Worm (Caenorhabditis elegans) whole organism, late embryonic: Measurements from ENCODE around the gene snx-6.

ENCODE experiments used
- C08G9.2 ChIP-seq: sonication (generic microtip); optimal IDR thresholded peaks from 2 replicates; lab custom pipeline; 2016; ENCODE audit warnings: mild to moderate bottlenecking, missing genetic modification characterization, moderate library complexity, missing compliant biosample characterization
- Y22D7AL.16 ChIP-seq: sonication (generic microtip); optimal IDR thresholded peaks from 2 replicates; lab custom pipeline; 2016; ENCODE audit warnings: missing genetic modification characterization, missing compliant biosample characterization
- ama-1 ChIP-seq: fragments of 150-350 bp; optimal IDR thresholded peaks from 2 replicates; lab custom pipeline; 2014
- ceh-19 ChIP-seq: fragments of 200-800 bp; sonication (Bioruptor generic); optimal IDR thresholded peaks from 2 replicates; lab custom pipeline; 2018; ENCODE audit warnings: mild to moderate bottlenecking, missing genetic modification characterization, missing compliant biosample characterization
- ceh-2 ChIP-seq: sonication (generic microtip); optimal IDR thresholded peaks from 2 replicates; lab custom pipeline; 2016; ENCODE audit warnings: missing genotype, missing genetic modification characterization, missing compliant biosample characterization
- ceh-34 ChIP-seq: sonication (generic microtip); optimal IDR thresholded peaks from 2 replicates; lab custom pipeline; 2016; ENCODE audit warnings: mild to moderate bottlenecking, missing genetic modification characterization, missing compliant biosample characterization
- ceh-45 ChIP-seq: fragments of 200-800 bp; sonication (Bioruptor generic); IDR thresholded peaks from 2 replicates; pipeline ENCODE4 v1.3.6; 2022; ENCODE audit warnings: missing genetic modification reagents, missing genetic modification characterization, missing compliant biosample characterization
- ceh-48 ChIP-seq: sonication (generic microtip); optimal IDR thresholded peaks from 2 replicates; lab custom pipeline; 2016; ENCODE audit warnings: missing genetic modification characterization, inconsistent platforms, missing compliant biosample characterization
- ceh-6 ChIP-seq: fragments of 200-800 bp; sonication (Bioruptor generic); optimal IDR thresholded peaks from 2 replicates; lab custom pipeline; 2018; ENCODE audit warnings: mild to moderate bottlenecking, missing genetic modification characterization, missing compliant biosample characterization
- che-1 ChIP-seq: sonication (generic microtip); optimal IDR thresholded peaks from 2 replicates; lab custom pipeline; 2016; ENCODE audit warnings: mild to moderate bottlenecking, missing genetic modification characterization, missing compliant biosample characterization
- hlh-30 ChIP-seq: sonication (generic microtip); optimal IDR thresholded peaks from 2 replicates; lab custom pipeline; 2017; ENCODE audit warnings: antibody characterized with exemption, missing genetic modification characterization, missing compliant biosample characterization; ENCODE audit not compliant: insufficient read depth
- hlh-8 ChIP-seq: sonication (generic microtip); optimal IDR thresholded peaks from 2 replicates; lab custom pipeline; 2016; ENCODE audit warnings: missing genotype, missing genetic modification characterization, missing compliant biosample characterization
- madf-2 ChIP-seq: sonication (generic microtip); optimal IDR thresholded peaks from 2 replicates; lab custom pipeline; 2017; ENCODE audit warnings: missing genetic modification characterization, missing compliant biosample characterization
- nfya-1 ChIP-seq: sonication (generic microtip); optimal IDR thresholded peaks from 2 replicates; lab custom pipeline; 2017; ENCODE audit warnings: missing genetic modification characterization, mild to moderate bottlenecking, missing compliant biosample characterization, antibody characterized with exemption, moderate library complexity
- pat-9 ChIP-seq: fragments of 200-800 bp; sonication (Bioruptor generic); optimal IDR thresholded peaks from 2 replicates; lab custom pipeline; 2018; ENCODE audit warnings: mild to moderate bottlenecking, missing genetic modification characterization, moderate library complexity, missing compliant biosample characterization
- pax-1 ChIP-seq: fragments of 150-350 bp; optimal IDR thresholded peaks from 2 replicates; lab custom pipeline; 2014; ENCODE audit warnings: missing biosample characterization, missing genetic modification characterization
- ref-2 ChIP-seq: sonication (generic microtip); optimal IDR thresholded peaks from 2 replicates; lab custom pipeline; 2016; ENCODE audit warnings: missing genetic modification characterization, missing compliant biosample characterization
- rnt-1 ChIP-seq: sonication (generic microtip); optimal IDR thresholded peaks from 2 replicates; lab custom pipeline; 2016; ENCODE audit warnings: missing genetic modification characterization, missing compliant biosample characterization
- sox-4 ChIP-seq: sonication (generic microtip); optimal IDR thresholded peaks from 2 replicates; lab custom pipeline; 2017; ENCODE audit warnings: mild to moderate bottlenecking, missing genetic modification characterization, inconsistent platforms, missing compliant biosample characterization
- syd-9 ChIP-seq: sonication (generic microtip); optimal IDR thresholded peaks from 2 replicates; lab custom pipeline; 2016; ENCODE audit warnings: mild to moderate bottlenecking, missing genetic modification characterization, moderate library complexity, missing compliant biosample characterization
- tbx-2 ChIP-seq: sonication (generic microtip); optimal IDR thresholded peaks from 2 replicates; lab custom pipeline; 2016; ENCODE audit warnings: missing genetic modification characterization, missing compliant biosample characterization
- unc-3 ChIP-seq, 2 experiments: fragments of 200-800 bp in 1 of 2; sonication (Bioruptor generic) in 1 of 2; sonication (generic microtip) in 1 of 2; conservative IDR thresholded peaks in 1 of 2; optimal IDR thresholded peaks in 1 of 2; 2 replicates each; pipeline versions ENCODE4 v1.3.6 to Lab custom; 2016 to 2022; ENCODE audit warnings: missing compliant biosample characterization in 2 of 2, missing genetic modification characterization in 2 of 2, missing genetic modification reagents in 1 of 2
- unc-42 ChIP-seq: sonication (generic microtip); optimal IDR thresholded peaks from 2 replicates; lab custom pipeline; 2016; ENCODE audit warnings: missing genotype, missing genetic modification characterization, missing compliant biosample characterization
- unc-55 ChIP-seq: sonication (generic microtip); optimal IDR thresholded peaks from 2 replicates; lab custom pipeline; 2017; ENCODE audit warnings: missing biosample characterization, missing genetic modification reagents, missing genetic modification characterization
- zip-5 ChIP-seq: sonication (generic microtip); optimal IDR thresholded peaks from 2 replicates; lab custom pipeline; 2016; ENCODE audit warnings: missing genetic modification characterization, missing compliant biosample characterization

snx-6 gene

DNA sequence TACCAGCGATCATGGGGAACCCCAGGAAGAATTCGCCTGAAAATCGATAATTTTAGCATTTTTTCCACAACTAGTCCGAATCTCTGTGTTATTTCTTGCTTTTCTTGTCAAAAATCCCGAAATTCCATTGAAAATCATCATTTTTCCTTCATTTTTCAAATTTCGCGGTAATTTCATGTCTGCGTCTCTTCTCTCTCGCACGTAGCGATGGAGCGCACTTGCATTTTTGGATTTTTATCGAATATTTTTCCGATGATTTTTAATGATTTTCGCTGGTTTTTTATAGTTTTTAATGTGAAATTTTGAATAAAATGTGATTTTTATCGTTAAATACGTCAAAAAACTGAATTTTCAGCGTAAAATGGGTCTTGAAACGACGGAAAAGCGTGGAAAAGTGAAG is 58.5 kb downstream of the snx-6 start, which contains the start of gene E01B7.2:
Gene E01B7.2 (plus strand): TSS at position 350 of the 400 bp plus-strand sequence.
- TF ChIP-seq unc-42: peak; percentile 2
- peak; percentile 56 for TF ChIP-seq pax-1 (tag; lab: Kevin White, UChicago)
- peak; percentile 48 for TF ChIP-seq ceh-48
- TF ChIP-seq nfya-1: peak; percentile 63
- no peak for TF ChIP-seq unc-3 (GFP tag; conservative IDR thresholded peaks at IDR 0.05; lab: Robert Waterston, UW)
- TF ChIP-seq unc-3 (tag; optimal IDR thresholded peaks at IDR 0.05; lab: Kevin White, UChicago): no peak
- no peak for TF ChIP-seq ceh-6
- no peak for TF ChIP-seq ama-1 (lab: Kevin White, UChicago)
- TF ChIP-seq ceh-19 (GFP tag; lab: Kevin White, UChicago): no peak
- no peak for TF ChIP-seq pat-9 (tag; lab: Kevin White, UChicago)
- TF ChIP-seq hlh-30 (tag; lab: Kevin White, UChicago): no peak
- peak; percentile 46 for TF ChIP-seq unc-55 (GFP tag; lab: Kevin White, UChicago)

DNA sequence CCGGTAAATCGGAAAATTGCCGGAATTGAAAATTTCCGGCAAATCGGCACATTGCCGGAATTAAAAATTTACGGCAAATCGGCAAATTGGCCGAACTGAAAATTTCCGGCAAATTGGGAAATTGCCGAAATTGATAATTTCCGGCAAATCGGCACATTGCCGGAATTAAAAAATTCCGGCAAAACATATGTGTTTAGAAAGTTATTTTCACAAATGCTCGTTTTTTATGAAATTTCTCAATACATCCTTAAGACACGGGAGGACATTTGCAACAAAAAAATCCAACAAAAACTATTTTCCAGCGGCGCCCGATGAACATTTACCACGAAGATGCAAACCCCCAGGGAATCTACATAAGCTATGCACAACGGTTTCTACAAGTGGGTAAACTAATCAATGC is 61.2 kb downstream of the snx-6 start, which contains the start of gene C06H5.8:
Gene C06H5.8 (plus strand): TSS at position 301 of the 400 bp plus-strand sequence.
- TF ChIP-seq Y22D7AL.16 (tag; lab: Kevin White, UChicago) (no peak), C08G9.2 (no peak), zip-5 (tag; lab: Kevin White, UChicago) (no peak), hlh-8 (no peak), ceh-2 (tag; lab: Kevin White, UChicago) (no peak), ceh-34 (tag; lab: Kevin White, UChicago) (no peak), che-1 (tag; lab: Kevin White, UChicago) (no peak), syd-9 (tag; lab: Kevin White, UChicago) (no peak), tbx-2 (tag; lab: Kevin White, UChicago) (no peak), rnt-1 (tag; lab: Kevin White, UChicago) (no peak), ceh-45 (GFP tag; lab: Robert Waterston, UW) (no peak), sox-4 (tag; lab: Kevin White, UChicago) (no peak), ceh-48 (no peak), ref-2 (no peak), madf-2 (no peak)
